Worm (Caenorhabditis elegans): ENCODE measurements around the gene srlf-16.

ce11 chrV:8072047-8072446 is 32.5 kb upstream of the srlf-16 start, which contains the start of gene str-144:
- TF ChIP-seq cog-1 (tag; optimal IDR thresholded peaks at IDR 0.05): no peak
- no peak for TF ChIP-seq flt-1 (GFP tag; IDR thresholded peaks at IDR 0.05)
- TF ChIP-seq T22C8.4 (GFP tag; IDR thresholded peaks at IDR 0.05): no peak
- no peak for TF ChIP-seq ztf-23 (GFP tag; IDR thresholded peaks at IDR 0.05)
- TF ChIP-seq med-1 (GFP tag; optimal IDR thresholded peaks at IDR 0.05; ENCODE audit: insufficient read depth): no peak
- no peak for TF ChIP-seq ztf-29 (GFP tag; IDR thresholded peaks at IDR 0.05)
- TF ChIP-seq klf-2 (GFP tag; conservative IDR thresholded peaks at IDR 0.05): no peak
